Worm (Caenorhabditis elegans): ENCODE results near the gene C13A2.3.

DNA sequence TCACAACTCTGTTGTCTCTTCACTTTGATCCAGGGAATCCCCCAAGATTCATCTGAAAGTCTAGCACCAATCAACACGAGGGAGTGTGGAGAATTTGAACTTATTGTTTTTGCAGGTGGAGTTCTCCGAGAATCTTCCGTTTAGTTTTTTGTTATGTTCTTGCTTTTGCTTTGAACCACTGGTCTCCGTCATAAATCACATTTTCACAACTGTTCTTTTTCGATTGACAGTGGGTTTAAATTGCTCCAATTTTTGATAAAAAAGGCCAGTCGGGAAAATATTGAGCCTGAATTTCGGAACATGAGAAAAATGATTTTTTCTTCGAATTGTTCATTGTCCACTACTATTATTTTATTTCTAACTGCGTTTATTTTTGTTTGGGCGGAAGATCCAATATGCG, 39.8 kb downstream of the C13A2.3 start, which contains the start of gene F10G2.10:
- no peak for TF ChIP-seq lin-13 (GFP tag; optimal IDR thresholded peaks at IDR 0.05)
- TF ChIP-seq zag-1 (tag; optimal IDR thresholded peaks at IDR 0.05) = no peak
- TF ChIP-seq nhr-10 (tag; optimal IDR thresholded peaks at IDR 0.05) = no peak
- no peak for TF ChIP-seq mdl-1 (tag; optimal IDR thresholded peaks at IDR 0.05)
- no peak for TF ChIP-seq lin-39 (tag; optimal IDR thresholded peaks at IDR 0.05)
- no peak for TF ChIP-seq F13H6.1 (tag; optimal IDR thresholded peaks at IDR 0.05)
- no peak for TF ChIP-seq unc-39 (tag; optimal IDR thresholded peaks at IDR 0.05)
- TF ChIP-seq fos-1 (tag; optimal IDR thresholded peaks at IDR 0.05) = no peak
- no peak for TF ChIP-seq nhr-77 (tag; optimal IDR thresholded peaks at IDR 0.05)
- TF ChIP-seq ama-1 (optimal IDR thresholded peaks at IDR 0.05) = no peak
- TF ChIP-seq sem-4 (tag; optimal IDR thresholded peaks at IDR 0.05) = no peak
